Fruit fly (Drosophila melanogaster) whole organism, embryonic: ENCODE measurements around the gene Or85a.
A peak's percentile ranks its signal among the peaks of the same experiment; 100 is the strongest.

Experiments
- CG10267 ChIP-seq: fragments of 200-800 bp; sonication (Bioruptor generic); optimal IDR thresholded peaks from 2 replicates; lab custom pipeline; 2018; ENCODE audit warnings: missing biosample characterization, mild to moderate bottlenecking, missing genetic modification characterization, moderate library complexity
- CG10654 ChIP-seq: fragments of 200-800 bp; sonication (Bioruptor generic); optimal IDR thresholded peaks from 2 replicates; lab custom pipeline; 2016; ENCODE audit warnings: missing biosample characterization, missing genetic modification characterization
- CG13123 ChIP-seq: fragments of 200-800 bp; sonication (Bioruptor generic); optimal IDR thresholded peaks from 2 replicates; lab custom pipeline; 2016; ENCODE audit warnings: missing biosample characterization, missing genetic modification characterization
- CG14441 ChIP-seq: fragments of 200-800 bp; sonication (Bioruptor generic); IDR thresholded peaks from 2 replicates; pipeline ENCODE4 v1.3.6; 2022; ENCODE audit warnings: missing biosample characterization, missing genetic modification characterization
- CG1529 ChIP-seq: fragments of 200-800 bp; sonication (Bioruptor generic); optimal IDR thresholded peaks from 3 replicates; lab custom pipeline; 2018; ENCODE audit warnings: missing biosample characterization, missing genetic modification characterization
- CG17361 ChIP-seq: fragments of 200-800 bp; sonication (Bioruptor generic); IDR thresholded peaks from 3 replicates; pipeline ENCODE4 v1.3.6; 2022; ENCODE audit warnings: missing biosample characterization, missing genetic modification characterization
- CG18011 ChIP-seq: fragments of 200-800 bp; sonication (Bioruptor generic); optimal IDR thresholded peaks from 2 replicates; lab custom pipeline; 2017; ENCODE audit warnings: missing biosample characterization, missing genetic modification characterization, mild to moderate bottlenecking, moderate library complexity, missing genotype
- CG1832 ChIP-seq: fragments of 200-800 bp; sonication (Bioruptor generic); optimal IDR thresholded peaks from 2 replicates; lab custom pipeline; 2017; ENCODE audit warnings: missing biosample characterization, mild to moderate bottlenecking, missing genetic modification characterization, inconsistent platforms
- CG18619 ChIP-seq: fragments of 200-800 bp; sonication (Bioruptor generic); optimal IDR thresholded peaks from 3 replicates; lab custom pipeline; 2017; ENCODE audit warnings: missing biosample characterization, mild to moderate bottlenecking, missing genetic modification characterization
- CG2678 ChIP-seq: fragments of 200-800 bp; sonication (Bioruptor generic); optimal IDR thresholded peaks from 3 replicates; lab custom pipeline; 2019; ENCODE audit warnings: missing biosample characterization, mild to moderate bottlenecking, missing genetic modification characterization, moderate library complexity
- CG31224 ChIP-seq: fragments of 200-800 bp; sonication (Bioruptor generic); IDR thresholded peaks from 2 replicates; pipeline ENCODE4 v1.3.6; 2022; ENCODE audit warnings: missing biosample characterization, missing genetic modification characterization
- CG31365 ChIP-seq: fragments of 200-800 bp; sonication (Bioruptor generic); optimal IDR thresholded peaks from 2 replicates; lab custom pipeline; 2018; ENCODE audit warnings: missing biosample characterization, mild to moderate bottlenecking, missing genetic modification characterization
- CG32767 ChIP-seq: fragments of 200-800 bp; sonication (Bioruptor generic); IDR thresholded peaks from 2 replicates; pipeline ENCODE4 v1.3.6; 2022; ENCODE audit warnings: missing biosample characterization, missing genetic modification characterization
- CG34376 ChIP-seq: fragments of 200-800 bp; sonication (Bioruptor generic); optimal IDR thresholded peaks from 2 replicates; lab custom pipeline; 2018; ENCODE audit warnings: missing biosample characterization, mild to moderate bottlenecking, missing genetic modification characterization
- CG43689 ChIP-seq: fragments of 200-800 bp; sonication (Bioruptor generic); IDR thresholded peaks from 2 replicates; pipeline ENCODE4 v1.3.6; 2022; ENCODE audit warnings: missing biosample characterization, missing genetic modification characterization
- CG6683 ChIP-seq: fragments of 200-800 bp; sonication (Bioruptor generic); optimal IDR thresholded peaks from 2 replicates; lab custom pipeline; 2017; ENCODE audit warnings: missing biosample characterization, mild to moderate bottlenecking, missing genetic modification characterization, missing genetic modification reagents
- CG7271 ChIP-seq: fragments of 200-800 bp; sonication (Bioruptor generic); optimal IDR thresholded peaks from 2 replicates; lab custom pipeline; 2018; ENCODE audit warnings: missing biosample characterization, mild to moderate bottlenecking, missing genetic modification characterization, moderate library complexity
- CG7357 ChIP-seq: fragments of 200-800 bp; sonication (Bioruptor generic); IDR thresholded peaks from 3 replicates; pipeline ENCODE4 v1.3.6; 2022; ENCODE audit warnings: missing biosample characterization, missing genetic modification characterization
- CG8089 ChIP-seq: fragments of 200-800 bp; sonication (Bioruptor generic); optimal IDR thresholded peaks from 3 replicates; lab custom pipeline; 2016; ENCODE audit warnings: missing biosample characterization, missing genetic modification characterization
- CG8290 ChIP-seq, 3 experiments: fragments of 200-800 bp; sonication (Bioruptor generic); optimal IDR thresholded peaks; 2 replicates each; lab custom pipeline; 2016 to 2019; ENCODE audit warnings: missing biosample characterization in 3 of 3, missing genetic modification characterization in 3 of 3, mild to moderate bottlenecking in 2 of 3, moderate library complexity in 1 of 3
- CG8359 ChIP-seq: fragments of 200-800 bp; sonication (Bioruptor generic); optimal IDR thresholded peaks from 2 replicates; lab custom pipeline; 2017; ENCODE audit warnings: missing biosample characterization, mild to moderate bottlenecking, missing genetic modification characterization, borderline replicate concordance
- CG8924 ChIP-seq: fragments of 200-800 bp; optimal IDR thresholded peaks from 3 replicates; lab custom pipeline; 2019; ENCODE audit warnings: missing biosample characterization, mild to moderate bottlenecking, missing genetic modification characterization, moderate library complexity
- CG9727 ChIP-seq: fragments of 200-800 bp; sonication (Bioruptor generic); optimal IDR thresholded peaks from 3 replicates; lab custom pipeline; 2017; ENCODE audit warnings: missing biosample characterization, mild to moderate bottlenecking, missing genetic modification characterization
- Chrac-16 ChIP-seq: fragments of 200-800 bp; sonication (Bioruptor generic); optimal IDR thresholded peaks from 3 replicates; lab custom pipeline; 2016; ENCODE audit warnings: missing biosample characterization, missing genetic modification characterization
- Dek ChIP-seq: fragments of 200-800 bp; sonication (Bioruptor generic); optimal IDR thresholded peaks from 3 replicates; lab custom pipeline; 2019; ENCODE audit warnings: missing biosample characterization, mild to moderate bottlenecking, missing genetic modification characterization, moderate library complexity
- ERR ChIP-seq: fragments of 200-800 bp; sonication (Bioruptor generic); optimal IDR thresholded peaks from 2 replicates; lab custom pipeline; 2016; ENCODE audit warnings: missing biosample characterization, missing genetic modification characterization
- HLH4C ChIP-seq: fragments of 200-800 bp; sonication (Bioruptor generic); IDR thresholded peaks from 3 replicates; pipeline ENCODE4 v1.3.6; 2022; ENCODE audit warnings: missing biosample characterization, missing genetic modification characterization; ENCODE audit not compliant: partially characterized antibody
- HmgZ ChIP-seq: fragments of 200-800 bp; sonication (Bioruptor generic); optimal IDR thresholded peaks from 2 replicates; lab custom pipeline; 2018; ENCODE audit warnings: missing biosample characterization, mild to moderate bottlenecking, missing genetic modification characterization
- Mes4 ChIP-seq: fragments of 200-800 bp; sonication (Bioruptor generic); optimal IDR thresholded peaks from 2 replicates; lab custom pipeline; 2016; ENCODE audit warnings: missing biosample characterization, missing genetic modification characterization
- NFAT ChIP-seq: fragments of 200-800 bp; sonication (Bioruptor generic); IDR thresholded peaks from 2 replicates; pipeline ENCODE4 v1.3.6; 2022; ENCODE audit warnings: missing biosample characterization, missing genetic modification characterization
- Optix ChIP-seq: fragments of 200-800 bp; sonication (Bioruptor generic); IDR thresholded peaks from 3 replicates; pipeline ENCODE4 v1.3.6; 2022; ENCODE audit warnings: missing biosample characterization, missing genetic modification characterization
- Tbp ChIP-seq: fragments of >200 bp; optimal IDR thresholded peaks from 2 replicates; lab custom pipeline; 2018; ENCODE audit warnings: missing biosample characterization, missing genetic modification characterization
- bcd ChIP-seq: fragments of 200-800 bp; sonication (Bioruptor generic); optimal IDR thresholded peaks from 2 replicates; lab custom pipeline; 2017; ENCODE audit warnings: missing biosample characterization, mild to moderate bottlenecking, missing genetic modification characterization
- bigmax ChIP-seq: fragments of 200-800 bp; sonication (Bioruptor generic); optimal IDR thresholded peaks from 2 replicates; lab custom pipeline; 2018; ENCODE audit warnings: missing biosample characterization, mild to moderate bottlenecking, missing genetic modification characterization
- cg ChIP-seq: fragments of 200-800 bp; sonication (Bioruptor generic); optimal IDR thresholded peaks from 3 replicates; lab custom pipeline; 2019; ENCODE audit warnings: missing biosample characterization, mild to moderate bottlenecking, missing genetic modification characterization, moderate library complexity
- danr ChIP-seq: fragments of 200-800 bp; sonication (Bioruptor generic); IDR thresholded peaks from 2 replicates; pipeline ENCODE4 v1.3.6; 2022; ENCODE audit warnings: missing biosample characterization, missing genetic modification characterization
- dmrt11E ChIP-seq: fragments of 200-800 bp; sonication (Bioruptor generic); optimal IDR thresholded peaks from 3 replicates; lab custom pipeline; 2018; ENCODE audit warnings: missing biosample characterization, mild to moderate bottlenecking, missing genetic modification characterization, moderate library complexity
- fd102C ChIP-seq: fragments of 200-800 bp; sonication (Bioruptor generic); optimal IDR thresholded peaks from 2 replicates; lab custom pipeline; 2018; ENCODE audit warnings: missing biosample characterization, mild to moderate bottlenecking, missing genetic modification characterization, moderate library complexity
- gsb ChIP-seq: fragments of 200-800 bp; sonication (Bioruptor generic); IDR thresholded peaks from 2 replicates; pipeline ENCODE4 v1.3.6; 2022; ENCODE audit warnings: missing biosample characterization, missing genetic modification characterization
- insv ChIP-seq, 2 experiments: fragments of 200-800 bp; sonication (Bioruptor generic); optimal IDR thresholded peaks; 3 replicates each; lab custom pipeline; 2016 to 2018; ENCODE audit warnings: missing biosample characterization in 2 of 2, missing genetic modification characterization in 2 of 2
- klu ChIP-seq: fragments of 200-800 bp; sonication (Bioruptor generic); IDR thresholded peaks from 2 replicates; pipeline ENCODE4 v1.3.6; 2022; ENCODE audit warnings: missing biosample characterization, missing genetic modification characterization
- lilli ChIP-seq: fragments of 200-800 bp; sonication (Bioruptor generic); optimal IDR thresholded peaks from 3 replicates; lab custom pipeline; 2016; ENCODE audit warnings: missing biosample characterization, missing genetic modification characterization
- maf-S ChIP-seq: fragments of 200-800 bp; sonication (Bioruptor generic); optimal IDR thresholded peaks from 2 replicates; lab custom pipeline; 2016; ENCODE audit warnings: missing biosample characterization, missing genetic modification characterization
- nom ChIP-seq: fragments of 200-800 bp; sonication (Bioruptor generic); optimal IDR thresholded peaks from 2 replicates; lab custom pipeline; 2017; ENCODE audit warnings: missing biosample characterization, missing genetic modification characterization, mild to moderate bottlenecking, moderate library complexity, missing genetic modification reagents
- pros ChIP-seq: fragments of 200-800 bp; sonication (Bioruptor generic); optimal IDR thresholded peaks from 3 replicates; lab custom pipeline; 2019; ENCODE audit warnings: missing biosample characterization, mild to moderate bottlenecking, missing genetic modification characterization, moderate library complexity
- pum ChIP-seq: fragments of 200-800 bp; sonication (Bioruptor generic); optimal IDR thresholded peaks from 2 replicates; lab custom pipeline; 2016; ENCODE audit warnings: missing biosample characterization, missing genetic modification characterization
- tll ChIP-seq, 2 experiments: fragments of 200-800 bp in 1 of 2; fragments of >200 bp in 1 of 2; sonication (Bioruptor generic) in 1 of 2; optimal IDR thresholded peaks; 2 replicates each; lab custom pipeline; 2017 to 2019; ENCODE audit warnings: missing biosample characterization in 2 of 2, missing genetic modification characterization in 2 of 2, mild to moderate bottlenecking in 1 of 2, moderate library complexity in 1 of 2
- tna ChIP-seq: fragments of 200-800 bp; sonication (Bioruptor generic); IDR thresholded peaks from 2 replicates; pipeline ENCODE4 v1.3.6; 2022; ENCODE audit warnings: missing biosample characterization, missing genetic modification characterization; ENCODE audit not compliant: partially characterized antibody

Or85a gene

DNA sequence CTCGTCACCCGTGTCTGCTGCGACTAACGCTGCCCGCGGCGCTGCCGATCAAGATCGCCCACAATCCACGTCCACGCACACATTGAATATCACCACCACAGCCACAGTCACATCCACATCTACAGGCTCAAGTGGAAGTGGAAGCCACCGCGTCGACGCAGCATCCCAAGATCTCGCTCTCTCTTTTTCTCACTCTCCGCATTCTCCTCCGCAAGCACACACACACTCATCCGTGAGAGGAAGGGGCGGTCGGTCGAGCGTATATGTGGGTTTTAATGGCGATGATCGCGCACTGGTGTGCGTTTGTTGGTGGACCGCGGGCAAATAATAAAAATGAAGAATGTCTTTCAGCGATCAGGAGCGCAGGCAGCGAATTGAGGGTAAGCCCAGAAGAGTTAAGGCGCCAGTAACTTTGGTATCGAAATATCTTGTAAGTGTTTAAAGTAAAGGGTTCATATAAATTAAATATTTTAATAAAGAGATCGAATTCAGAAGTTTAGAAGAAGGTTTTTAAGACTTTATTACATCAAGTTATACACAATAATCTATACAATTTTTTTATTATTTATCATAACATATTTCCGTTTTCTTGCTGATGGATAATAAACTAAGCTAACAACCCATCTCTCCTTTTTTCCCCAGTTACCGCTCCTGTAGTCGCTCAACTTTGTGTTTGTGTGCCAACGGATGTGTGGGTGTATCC, 12.4 kb downstream of the Or85a start, which contains the start of gene Poxm (continued):
- TF ChIP-seq CG8290 (GFP tag; optimal IDR thresholded peaks at IDR 0.05; lab: Kevin White, UChicago): peak; percentile 78
- TF ChIP-seq CG8290 (tag; optimal IDR thresholded peaks at IDR 0.05; lab: Kevin White, UChicago): peak in 1 of 2 experiments; percentile 83
- TF ChIP-seq Mes4 (GFP tag; lab: Kevin White, UChicago): no peak
- TF ChIP-seq nom (GFP tag; lab: Kevin White, UChicago): peak; percentile 88
- peak; percentile 84 for TF ChIP-seq CG8359 (GFP tag; lab: Kevin White, UChicago)
- peak; percentile 82; the same call in 1 of the 2 replicates for TF ChIP-seq CG32767
- TF ChIP-seq CG17361 (GFP tag; lab: Robert Waterston, UW): peak; percentile 99
- TF ChIP-seq ERR (GFP tag; lab: Kevin White, UChicago): no peak
- peak; percentile 81 for TF ChIP-seq lilli (GFP tag; lab: Kevin White, UChicago)
- TF ChIP-seq Tbp (GFP tag; lab: Kevin White, UChicago): no peak
- TF ChIP-seq CG8924 (tag; lab: Kevin White, UChicago): peak; percentile 94
- TF ChIP-seq HmgZ: peak; percentile 38
- TF ChIP-seq klu (GFP tag; lab: Robert Waterston, UW): peak; percentile 84
- peak; percentile 88 for TF ChIP-seq CG18619 (GFP tag; lab: Kevin White, UChicago)
- peak; percentile 91 for TF ChIP-seq dmrt11E
- TF ChIP-seq bigmax (GFP tag; lab: Kevin White, UChicago): no peak
- peak; percentile 74 for TF ChIP-seq pum
- TF ChIP-seq HLH4C (GFP tag; lab: Robert Waterston, UW): no peak
- TF ChIP-seq tll (GFP tag; optimal IDR thresholded peaks at IDR 0.05; lab: Kevin White, UChicago): no peak
- peak in 1 of 2 experiments; percentile 19 for TF ChIP-seq insv (GFP tag; optimal IDR thresholded peaks at IDR 0.05; lab: Kevin White, UChicago)
- peak; percentile 99 for TF ChIP-seq cg (GFP tag; lab: Kevin White, UChicago)
- TF ChIP-seq CG6683: no peak
- no peak for TF ChIP-seq pros (GFP tag; lab: Kevin White, UChicago)
- TF ChIP-seq CG31224: peak; percentile 79
- peak; percentile 86 for TF ChIP-seq CG10267 (tag; lab: Kevin White, UChicago)
- TF ChIP-seq CG8089 (GFP tag; lab: Kevin White, UChicago): peak; percentile 32
- peak; percentile 18 for TF ChIP-seq CG34376
- peak; percentile 86 for TF ChIP-seq danr (GFP tag; lab: Robert Waterston, UW)
- peak; percentile 74 for TF ChIP-seq CG13123 (GFP tag; lab: Kevin White, UChicago)
- peak; percentile 1 for TF ChIP-seq fd102C (GFP tag; lab: Kevin White, UChicago)
- peak; percentile 21 for TF ChIP-seq maf-S (GFP tag; lab: Kevin White, UChicago)
- peak; percentile 87 for TF ChIP-seq Chrac-16 (GFP tag; lab: Kevin White, UChicago)
- peak; percentile 87 for TF ChIP-seq CG7357 (GFP tag; lab: Robert Waterston, UW)
- no peak for TF ChIP-seq CG31365 (tag; lab: Kevin White, UChicago)
- TF ChIP-seq bcd (GFP tag; lab: Kevin White, UChicago): peak; percentile 93
- TF ChIP-seq CG7271 (tag; lab: Kevin White, UChicago): no peak
- no peak for TF ChIP-seq tna (GFP tag; lab: Robert Waterston, UW)
- TF ChIP-seq Optix (GFP tag; lab: Robert Waterston, UW): peak; percentile 76; the same call in 2 of the 3 replicates
- TF ChIP-seq gsb (GFP tag; lab: Robert Waterston, UW): peak; percentile 68; the same call in 1 of the 2 replicates
- TF ChIP-seq CG18011 (GFP tag; lab: Kevin White, UChicago): no peak
- TF ChIP-seq CG2678: peak; percentile 96
- TF ChIP-seq CG9727 (GFP tag; lab: Kevin White, UChicago): peak; percentile 96
- peak; percentile 65 for TF ChIP-seq NFAT (GFP tag; lab: Robert Waterston, UW)
- peak; percentile 87 for TF ChIP-seq Dek (tag; lab: Kevin White, UChicago)
- peak; percentile 26; the same call in 1 of the 2 replicates for TF ChIP-seq CG43689 (GFP tag; lab: Robert Waterston, UW)
- TF ChIP-seq CG1832 (GFP tag; lab: Kevin White, UChicago): peak; percentile 34
- TF ChIP-seq CG10654 (GFP tag; lab: Kevin White, UChicago): peak; percentile 87
- peak; percentile 86 for TF ChIP-seq CG14441 (GFP tag; lab: Robert Waterston, UW)
- TF ChIP-seq CG1529: peak; percentile 90
